Fruit fly (Drosophila melanogaster): ENCODE measurements around the gene CG42500.

CG42500 gene

dm6 chr3R:14108158-14108921 is 44.1 kb downstream of the CG42500 start, which contains the start of gene CG12402:
Gene CG12402 (minus strand): TSS chr3R:14108321.
- TF ChIP-seq CG17801 (GFP tag; optimal IDR thresholded peaks at IDR 0.05; ENCODE audit: partially characterized antibody), result no peak

- no peak for TF ChIP-seq CG17801 (GFP tag; optimal IDR thresholded peaks at IDR 0.05; ENCODE audit: partially characterized antibody)
Observed at dm6 chr3R:14107597-14107996, 44.9 kb downstream of the CG42500 start.

dm6 chr3R:14103022-14103421 is 49.4 kb downstream of the CG42500 start, which contains the start of gene PK1-R:
Gene PK1-R (minus strand): TSS chr3R:14103122.
- no peak for TF ChIP-seq CG17801 (GFP tag; optimal IDR thresholded peaks at IDR 0.05; ENCODE audit: partially characterized antibody)
